Fruit fly (Drosophila melanogaster): ENCODE measurements around the gene hzg.

Gene hzg

DNA sequence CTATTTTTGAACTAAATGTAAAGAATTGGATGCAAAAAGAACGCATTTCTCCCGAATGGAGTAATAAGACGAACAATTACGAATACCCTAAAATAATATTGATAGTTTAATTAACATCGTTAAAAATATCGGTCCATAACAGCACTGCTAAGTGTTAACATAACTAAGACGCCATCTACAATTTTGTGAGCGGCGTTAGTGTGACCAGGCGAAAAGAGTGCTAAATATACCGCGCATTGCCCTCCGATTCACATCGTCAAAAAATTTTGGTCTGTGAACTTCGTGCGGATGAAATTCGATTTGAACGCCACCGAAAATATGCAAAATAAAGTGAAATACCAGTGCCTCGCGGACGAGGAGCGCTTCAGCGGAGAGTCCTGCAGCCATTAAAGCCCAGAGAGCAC lies 47.2 kb upstream of the hzg start, which contains the start of gene Mbs (continued):
- TF ChIP-seq CG17829 (tag; optimal IDR thresholded peaks at IDR 0.05) (peak; percentile 53), CG2129 (GFP tag; IDR thresholded peaks at IDR 0.05; ENCODE audit: partially characterized antibody) (peak; percentile 57; the same call in 1 of the 2 replicates), fu2 (GFP tag; optimal IDR thresholded peaks at IDR 0.05) (no peak), Hr51 (GFP tag; optimal IDR thresholded peaks at IDR 0.05) (no peak), CG10366 (GFP tag; IDR thresholded peaks at IDR 0.05) (no peak; the same call in 1 of the 2 replicates), nerfin-2 (GFP tag; IDR thresholded peaks at IDR 0.05; ENCODE audit: partially characterized antibody) (0 out of 2 replicates have a peak, but pooled peaks have one; percentile 7), CG3838 (GFP tag; optimal IDR thresholded peaks at IDR 0.05) (no peak), CG7372 (GFP tag; IDR thresholded peaks at IDR 0.05) (no peak), Bdp1 (GFP tag; optimal IDR thresholded peaks at IDR 0.05) (no peak), CG16813 (GFP tag; IDR thresholded peaks at IDR 0.05; ENCODE audit: partially characterized antibody) (peak; percentile 57; the same call in 2 of the 3 replicates), CG1603 (tag; optimal IDR thresholded peaks at IDR 0.05) (peak; percentile 72), HLHmδ (GFP tag; optimal IDR thresholded peaks at IDR 0.05) (peak; percentile 51), Sry-δ (GFP tag; optimal IDR thresholded peaks at IDR 0.05) (peak; percentile 49), da (GFP tag; optimal IDR thresholded peaks at IDR 0.05) (no peak), CG13123 (GFP tag; optimal IDR thresholded peaks at IDR 0.05) (no peak), seq (GFP tag; IDR thresholded peaks at IDR 0.05) (no peak), corto (GFP tag; optimal IDR thresholded peaks at IDR 0.05) (no peak), cwo (GFP tag; optimal IDR thresholded peaks at IDR 0.05) (no peak), Scr (GFP tag; IDR thresholded peaks at IDR 0.05; ENCODE audit: partially characterized antibody) (peak; percentile 65), lilli (GFP tag; optimal IDR thresholded peaks at IDR 0.05) (peak; percentile 22), ttk (GFP tag; IDR thresholded peaks at IDR 0.05) (0 out of 2 replicates have a peak, but pooled peaks have one; percentile 6), nau (GFP tag; optimal IDR thresholded peaks at IDR 0.05) (no peak), C15 (GFP tag; IDR thresholded peaks at IDR 0.05) (no peak), aop (GFP tag; IDR thresholded peaks at IDR 0.05) (no peak), gce (GFP tag; IDR thresholded peaks at IDR 0.05) (no peak), jumu (GFP tag; optimal IDR thresholded peaks at IDR 0.05) (no peak), CG13296 (GFP tag; optimal IDR thresholded peaks at IDR 0.05) (peak; percentile 57), dpn (GFP tag; optimal IDR thresholded peaks at IDR 0.05) (no peak), maf-S (GFP tag; optimal IDR thresholded peaks at IDR 0.05) (no peak), Ada2b (GFP tag; IDR thresholded peaks at IDR 0.05) (no peak), dan (GFP tag; IDR thresholded peaks at IDR 0.05) (no peak), Spps (tag; optimal IDR thresholded peaks at IDR 0.05) (no peak), danr (GFP tag; IDR thresholded peaks at IDR 0.05) (no peak), zen2 (GFP tag; IDR thresholded peaks at IDR 0.05; ENCODE audit: partially characterized antibody) (peak; percentile 64), Jarid2 (GFP tag; optimal IDR thresholded peaks at IDR 0.05) (peak; percentile 51), br (optimal IDR thresholded peaks at IDR 0.05) (no peak), CG3847 (GFP tag; IDR thresholded peaks at IDR 0.05) (peak; percentile 11; the same call in 1 of the 2 replicates), CG6765 (GFP tag; optimal IDR thresholded peaks at IDR 0.05) (peak; percentile 55), nom (GFP tag; optimal IDR thresholded peaks at IDR 0.05) (peak; percentile 58), Bgb (GFP tag; IDR thresholded peaks at IDR 0.05; ENCODE audit: partially characterized antibody) (peak; percentile 66), CG18011 (GFP tag; optimal IDR thresholded peaks at IDR 0.05) (no peak), Chrac-16 (GFP tag; optimal IDR thresholded peaks at IDR 0.05) (no peak), trem (tag; optimal IDR thresholded peaks at IDR 0.05) (peak; percentile 37), CG11696 (GFP tag; IDR thresholded peaks at IDR 0.05) (no peak), CG10959 (GFP tag; IDR thresholded peaks at IDR 0.05) (no peak), slp2 (GFP tag; optimal IDR thresholded peaks at IDR 0.05) (no peak), MTF-1 (GFP tag; optimal IDR thresholded peaks at IDR 0.05; ENCODE audit: borderline replicate concordance) (no peak), TFAM (GFP tag; optimal IDR thresholded peaks at IDR 0.05) (no peak), CG34422 (GFP tag; IDR thresholded peaks at IDR 0.05) (peak; percentile 50; the same call in 1 of the 3 replicates), onecut (GFP tag; IDR thresholded peaks at IDR 0.05) (peak; percentile 17; the same call in 1 of the 2 replicates), grn (GFP tag; optimal IDR thresholded peaks at IDR 0.05) (no peak)
